Worm (Caenorhabditis elegans): ENCODE results near the gene K02D3.1.

K02D3.1 gene

DNA sequence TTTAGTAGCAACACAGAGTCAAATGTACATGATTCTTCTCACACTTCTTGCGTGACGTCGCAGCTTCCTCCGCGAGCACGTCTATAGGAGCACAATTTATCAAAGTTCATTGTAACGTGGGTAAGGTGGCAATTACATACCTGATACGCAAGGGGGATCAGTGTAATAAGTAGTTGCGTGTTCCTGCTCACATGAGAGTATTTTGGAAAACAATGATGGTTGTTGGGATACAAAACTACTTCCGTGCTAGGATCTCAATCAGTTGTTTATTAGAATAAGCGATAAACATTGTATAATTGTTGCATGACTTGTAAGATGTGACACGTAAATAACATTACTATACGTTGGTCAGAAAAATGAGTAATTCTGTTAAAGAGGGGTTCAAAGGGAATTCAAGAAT, 6.3 kb downstream of the K02D3.1 start (continued):
- TF ChIP-seq ztf-11 (tag; optimal IDR thresholded peaks at IDR 0.05) (no peak), nhr-85 (tag) (no peak), pqm-1 (tag; optimal IDR thresholded peaks at IDR 0.05) (no peak), nhr-11 (tag; optimal IDR thresholded peaks at IDR 0.05) (no peak)

DNA sequence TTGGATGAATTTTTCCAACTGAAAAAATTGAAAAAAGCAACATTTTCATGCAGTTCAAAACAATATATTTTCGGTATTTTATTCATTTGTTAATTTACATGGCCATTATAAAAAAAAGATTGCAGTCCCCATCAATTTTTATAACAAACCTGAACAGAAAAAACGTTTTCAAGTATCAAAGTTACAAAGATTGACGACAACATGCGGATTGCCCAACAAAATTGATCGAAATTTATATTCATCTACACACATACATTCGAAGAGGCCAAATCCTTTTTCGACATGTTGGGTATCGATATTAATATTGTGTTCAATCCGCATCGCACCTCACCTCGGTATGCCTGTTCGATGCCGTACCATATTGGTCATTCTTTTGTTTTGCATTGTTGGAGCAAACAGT, 7.2 kb downstream of the K02D3.1 start, which contains the start of gene K11E4.1:
K11E4.1 (plus strand) TSS at position 301 of the 400 bp plus-strand sequence.
- TF ChIP-seq egl-27 (tag; optimal IDR thresholded peaks at IDR 0.05) (no peak), sox-4 (tag; optimal IDR thresholded peaks at IDR 0.05) (no peak), egl-13 (tag; optimal IDR thresholded peaks at IDR 0.05) (no peak), nhr-85 (tag) (peak; percentile 45)

- TF ChIP-seq egl-13 (tag; optimal IDR thresholded peaks at IDR 0.05): no peak
- TF ChIP-seq egl-27 (tag; optimal IDR thresholded peaks at IDR 0.05): no peak
- TF ChIP-seq elt-2 (tag; optimal IDR thresholded peaks at IDR 0.05): peak; percentile 33
- no peak for TF ChIP-seq isw-1 (GFP tag; IDR thresholded peaks at IDR 0.05)
- TF ChIP-seq jun-1 (tag; optimal IDR thresholded peaks at IDR 0.05): no peak
- peak; percentile 41 for TF ChIP-seq rnt-1 (tag; optimal IDR thresholded peaks at IDR 0.05)
- TF ChIP-seq unc-62 (GFP tag; optimal IDR thresholded peaks at IDR 0.05): no peak
- no peak for TF ChIP-seq zip-4 (GFP tag; optimal IDR thresholded peaks at IDR 0.05)
- no peak for TF ChIP-seq Y116A8C.19 (tag; optimal IDR thresholded peaks at IDR 0.05; ENCODE audit: borderline replicate concordance)
- TF ChIP-seq nhr-76 (tag; optimal IDR thresholded peaks at IDR 0.05): no peak
- peak in 1 of 2 experiments; percentile 37 for TF ChIP-seq mdl-1 (tag; optimal IDR thresholded peaks at IDR 0.05)
- no peak for TF ChIP-seq nhr-84 (tag; optimal IDR thresholded peaks at IDR 0.05)
- no peak for TF ChIP-seq irx-1 (tag; optimal IDR thresholded peaks at IDR 0.05)
- no peak for TF ChIP-seq pag-3 (tag; optimal IDR thresholded peaks at IDR 0.05; ENCODE audit: borderline replicate concordance, insufficient read depth)
- peak in 1 of 2 experiments; percentile 14 for TF ChIP-seq lsy-2 (tag; optimal IDR thresholded peaks at IDR 0.05)
- no peak for TF ChIP-seq aly-2 (tag; optimal IDR thresholded peaks at IDR 0.05)
- TF ChIP-seq ets-5 (GFP tag; IDR thresholded peaks at IDR 0.05): no peak
- TF ChIP-seq alr-1 (tag; optimal IDR thresholded peaks at IDR 0.05; ENCODE audit: borderline replicate concordance): no peak
- TF ChIP-seq C04F5.9 (tag; optimal IDR thresholded peaks at IDR 0.05): no peak
- no peak for TF ChIP-seq unc-86 (tag; optimal IDR thresholded peaks at IDR 0.05)
- TF ChIP-seq ceh-82 (tag; optimal IDR thresholded peaks at IDR 0.05): no peak
- no peak for TF ChIP-seq grh-1 (GFP tag; IDR thresholded peaks at IDR 0.05)
- TF ChIP-seq nhr-47 (tag; optimal IDR thresholded peaks at IDR 0.05): peak; percentile 41
- TF ChIP-seq fkh-10 (GFP tag; optimal IDR thresholded peaks at IDR 0.05): no peak
- TF ChIP-seq lin-35 (GFP tag; optimal IDR thresholded peaks at IDR 0.05): peak in 1 of 2 experiments; percentile 51
- peak; percentile 14 for TF ChIP-seq C16A3.4 (tag; optimal IDR thresholded peaks at IDR 0.05)
- TF ChIP-seq sptf-1 (tag; optimal IDR thresholded peaks at IDR 0.05): no peak
- no peak for TF ChIP-seq skn-1 (tag; optimal IDR thresholded peaks at IDR 0.05)
- TF ChIP-seq snu-23 (GFP tag; optimal IDR thresholded peaks at IDR 0.05): peak; percentile 32
- TF ChIP-seq fos-1 (tag; optimal IDR thresholded peaks at IDR 0.05): no peak
- no peak for TF ChIP-seq C34B4.2 (tag; optimal IDR thresholded peaks at IDR 0.05)
- TF ChIP-seq ztf-11 (tag; optimal IDR thresholded peaks at IDR 0.05): no peak
- no peak for TF ChIP-seq unc-98 (GFP tag; IDR thresholded peaks at IDR 0.05)
- no peak for TF ChIP-seq lir-3 (tag; optimal IDR thresholded peaks at IDR 0.05; ENCODE audit: poor library complexity)
- TF ChIP-seq lin-14 (GFP tag; optimal IDR thresholded peaks at IDR 0.05): no peak
- TF ChIP-seq nhr-20 (tag; optimal IDR thresholded peaks at IDR 0.05): peak; percentile 56
- TF ChIP-seq nhr-90 (tag; optimal IDR thresholded peaks at IDR 0.05; ENCODE audit: poor library complexity): peak; percentile 25
- no peak for TF ChIP-seq elt-3 (tag; optimal IDR thresholded peaks at IDR 0.05)
- TF ChIP-seq tlp-1 (tag; optimal IDR thresholded peaks at IDR 0.05): no peak
- no peak for TF ChIP-seq hpl-2 (GFP tag; optimal IDR thresholded peaks at IDR 0.05)
- TF ChIP-seq nhr-19 (GFP tag; conservative IDR thresholded peaks at IDR 0.05): peak; percentile 62
- no peak for TF ChIP-seq nhr-77 (tag; optimal IDR thresholded peaks at IDR 0.05)
- no peak for TF ChIP-seq dpl-1 (GFP tag; optimal IDR thresholded peaks at IDR 0.05)
- no peak for TF ChIP-seq lin-13 (GFP tag; optimal IDR thresholded peaks at IDR 0.05)
These were observed 8.0 kb downstream of the K02D3.1 start for ce11 chrX:13714710-13715109.

All from whole organism, L1 larva.